Fruit fly (Drosophila melanogaster): ENCODE results near the gene Cyp303a1.

- TF ChIP-seq Myc (optimal IDR thresholded peaks at IDR 0.05) (peak; percentile 40), Sp1 (GFP tag; optimal IDR thresholded peaks at IDR 0.05) (no peak), foxo (GFP tag; optimal IDR thresholded peaks at IDR 0.05) (no peak), OdsH (GFP tag; optimal IDR thresholded peaks at IDR 0.05) (peak; percentile 4), sv (GFP tag; optimal IDR thresholded peaks at IDR 0.05) (no peak), CG32264 (GFP tag; optimal IDR thresholded peaks at IDR 0.05) (no peak), Abd-B (GFP tag; optimal IDR thresholded peaks at IDR 0.05) (no peak), rgr (GFP tag; optimal IDR thresholded peaks at IDR 0.05) (peak; percentile 36), Rel (GFP tag; optimal IDR thresholded peaks at IDR 0.05) (no peak), Rel (tag; optimal IDR thresholded peaks at IDR 0.05) (no peak), Jra (GFP tag; optimal IDR thresholded peaks at IDR 0.05) (no peak)
These were observed 32.3 kb upstream of the Cyp303a1 start, which contains the start of the genes twe and CG4935 for dm6 chr2L:16261576-16262217.
